Worm (Caenorhabditis elegans): ENCODE data around the gene acdh-2.
A peak's percentile ranks its signal among the peaks of the same experiment; 100 is the strongest.

Gene acdh-2

ce11 chrII:5561392-5561791 is 14.1 kb upstream of the acdh-2 start, which contains the start of gene C17C3.3 (continued):
- TF ChIP-seq tra-1 (GFP tag; IDR thresholded peaks at IDR 0.05) (no peak), unc-62 (GFP tag; optimal IDR thresholded peaks at IDR 0.05 in 1 of 2) (no peak), unc-62 (tag; optimal IDR thresholded peaks at IDR 0.05) (no peak), daf-19 (GFP tag; conservative IDR thresholded peaks at IDR 0.05) (no peak), F26F4.8 (GFP tag; conservative IDR thresholded peaks at IDR 0.05) (no peak), aly-2 (tag; optimal IDR thresholded peaks at IDR 0.05) (no peak), zfp-3 (GFP tag; conservative IDR thresholded peaks at IDR 0.05) (no peak), ceh-44 (GFP tag; IDR thresholded peaks at IDR 0.05) (no peak), nhr-77 (tag; optimal IDR thresholded peaks at IDR 0.05) (peak; percentile 5), mdl-1 (tag; optimal IDR thresholded peaks at IDR 0.05) (no peak), nhr-11 (tag; optimal IDR thresholded peaks at IDR 0.05) (no peak), ctbp-1 (GFP tag; IDR thresholded peaks at IDR 0.05) (no peak), R02D3.7 (tag; optimal IDR thresholded peaks at IDR 0.05) (no peak), saeg-2 (GFP tag; IDR thresholded peaks at IDR 0.05) (no peak), dpl-1 (GFP tag; optimal IDR thresholded peaks at IDR 0.05) (no peak), tag-97 (GFP tag; IDR thresholded peaks at IDR 0.05) (no peak), Y75B8A.6 (GFP tag; IDR thresholded peaks at IDR 0.05) (no peak), zip-2 (tag; optimal IDR thresholded peaks at IDR 0.05) (no peak), nhr-237 (tag; optimal IDR thresholded peaks at IDR 0.05) (no peak), zfp-2 (tag; optimal IDR thresholded peaks at IDR 0.05) (no peak), hlh-11 (tag; optimal IDR thresholded peaks at IDR 0.05) (peak; percentile 24), madf-5 (GFP tag; IDR thresholded peaks at IDR 0.05) (no peak), pqm-1 (tag; optimal IDR thresholded peaks at IDR 0.05) (peak; percentile 58), ztf-7 (tag; optimal IDR thresholded peaks at IDR 0.05) (no peak)

ce11 chrII:5557134-5557533 is 9.8 kb upstream of the acdh-2 start:
- TF ChIP-seq nhr-28 (tag; optimal IDR thresholded peaks at IDR 0.05) = peak; percentile 6
- no peak for TF ChIP-seq attf-4 (tag; optimal IDR thresholded peaks at IDR 0.05)
- no peak for TF ChIP-seq mes-2 (tag; optimal IDR thresholded peaks at IDR 0.05; ENCODE audit: poor library complexity, severe bottlenecking)
- TF ChIP-seq mdl-1 (tag; optimal IDR thresholded peaks at IDR 0.05) = peak in 1 of 2 experiments; percentile 34
- TF ChIP-seq rbr-2 (tag; optimal IDR thresholded peaks at IDR 0.05) = no peak
- TF ChIP-seq lin-1 (GFP tag; IDR thresholded peaks at IDR 0.05) = 0 out of 2 replicates have a peak, but pooled peaks have one; percentile 25
- TF ChIP-seq Y75B8A.6 (GFP tag; IDR thresholded peaks at IDR 0.05) = no peak
- no peak for TF ChIP-seq F37D6.2 (tag; optimal IDR thresholded peaks at IDR 0.05)
- peak; percentile 59 for TF ChIP-seq hlh-30 (tag; optimal IDR thresholded peaks at IDR 0.05; ENCODE audit: insufficient read depth)
- TF ChIP-seq pqm-1 (tag; optimal IDR thresholded peaks at IDR 0.05) = peak; percentile 73
- no peak for TF ChIP-seq madf-5 (GFP tag; IDR thresholded peaks at IDR 0.05)
- no peak for TF ChIP-seq ces-1 (GFP tag; optimal IDR thresholded peaks at IDR 0.05)
- TF ChIP-seq daf-16 (GFP tag; optimal IDR thresholded peaks at IDR 0.05) = no peak
- TF ChIP-seq daf-16 (tag; optimal IDR thresholded peaks at IDR 0.05) = peak; percentile 79
- TF ChIP-seq nhr-77 (tag; optimal IDR thresholded peaks at IDR 0.05) = peak; percentile 60
- peak; percentile 48 for TF ChIP-seq hlh-11 (tag; optimal IDR thresholded peaks at IDR 0.05)
- TF ChIP-seq ZK546.5 (tag; optimal IDR thresholded peaks at IDR 0.05) = no peak
- no peak for TF ChIP-seq egl-43 (GFP tag; IDR thresholded peaks at IDR 0.05)
- TF ChIP-seq dmd-6 (GFP tag; IDR thresholded peaks at IDR 0.05) = peak; percentile 67
- no peak for TF ChIP-seq nhr-48 (tag; optimal IDR thresholded peaks at IDR 0.05)
- TF ChIP-seq ZK337.2 (GFP tag; IDR thresholded peaks at IDR 0.05) = no peak
- TF ChIP-seq dve-1 (tag; optimal IDR thresholded peaks at IDR 0.05; ENCODE audit: insufficient read depth) = peak; percentile 83

- no peak for TF ChIP-seq F37D6.2 (tag; optimal IDR thresholded peaks at IDR 0.05)
- TF ChIP-seq cey-2 (tag; optimal IDR thresholded peaks at IDR 0.05; ENCODE audit: borderline replicate concordance, insufficient read depth) = no peak
Observed at ce11 chrII:5556431-5556830, 9.1 kb upstream of the acdh-2 start, which contains the start of gene ins-11. TSS of gene ins-11 (plus strand) at chrII:5556731.
